Fruit fly (Drosophila melanogaster) whole organism, prepupa: ENCODE measurements around the gene CG13123.

Experiments used
- CG15336 ChIP-seq: fragments of 200-800 bp; sonication (Bioruptor generic); IDR thresholded peaks from 2 replicates; pipeline ENCODE4 v1.3.6; 2022; ENCODE audit warnings: missing biosample characterization, missing genetic modification characterization
- CG1621 ChIP-seq: fragments of 200-800 bp; sonication (Bioruptor generic); optimal IDR thresholded peaks from 3 replicates; lab custom pipeline; 2018; ENCODE audit warnings: missing biosample characterization, mild to moderate bottlenecking, missing genetic modification characterization
- CG34406 ChIP-seq: fragments of 200-800 bp; sonication (Bioruptor generic); optimal IDR thresholded peaks from 3 replicates; lab custom pipeline; 2016; ENCODE audit warnings: missing biosample characterization, missing genetic modification characterization
- CG6163 ChIP-seq: fragments of 200-800 bp; sonication (Bioruptor generic); IDR thresholded peaks from 3 replicates; pipeline ENCODE4 v1.3.6; 2022; ENCODE audit warnings: missing biosample characterization, missing genetic modification characterization
- Gug ChIP-seq: fragments of 200-800 bp; sonication (Bioruptor generic); IDR thresholded peaks from 2 replicates; pipeline ENCODE4 v1.3.6; 2022; ENCODE audit warnings: missing biosample characterization, missing genetic modification characterization
- OdsH ChIP-seq: fragments of 200-800 bp; sonication (Bioruptor generic); optimal IDR thresholded peaks from 3 replicates; lab custom pipeline; 2016; ENCODE audit warnings: missing biosample characterization, missing genetic modification characterization
- Smox ChIP-seq: fragments of 200-800 bp; sonication (Bioruptor generic); optimal IDR thresholded peaks from 3 replicates; lab custom pipeline; 2016; ENCODE audit warnings: missing biosample characterization, missing genetic modification characterization

DNA sequence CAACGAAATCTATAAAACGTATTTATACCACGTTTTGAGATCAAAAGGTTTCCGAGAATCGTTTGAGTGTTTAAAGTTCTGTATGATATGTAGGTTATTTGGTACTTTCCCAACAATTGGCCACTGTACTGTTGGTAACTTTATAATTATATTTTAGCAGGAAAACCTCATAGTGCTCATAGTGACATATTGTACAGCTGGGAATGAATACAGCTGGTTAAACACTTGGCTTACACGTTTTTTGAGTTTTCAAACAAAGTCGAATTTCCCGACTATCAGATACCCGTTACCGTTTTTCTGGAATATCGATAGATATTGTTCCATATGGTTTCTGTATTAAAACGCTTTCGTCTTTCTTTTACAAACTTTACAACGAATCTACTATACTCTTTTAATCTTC is 14.5 kb downstream of the CG13123 start:
- no peak for TF ChIP-seq CG6163
- TF ChIP-seq CG15336: no peak
- no peak for TF ChIP-seq Smox
- TF ChIP-seq Gug (GFP tag; lab: Robert Waterston, UW): no peak
- TF ChIP-seq OdsH (GFP tag; lab: Kevin White, UChicago): no peak
- TF ChIP-seq CG34406 (GFP tag; lab: Kevin White, UChicago): no peak
- no peak for TF ChIP-seq CG1621 (tag; lab: Kevin White, UChicago)
